Worm (Caenorhabditis elegans): Measurements from ENCODE around the gene F10C1.1.
"Not testable (repeated sequence)": the region's sequence is repeated elsewhere in the genome, so short reads cannot be mapped to it uniquely, and the experiment has no call there.

F10C1.1 gene

DNA sequence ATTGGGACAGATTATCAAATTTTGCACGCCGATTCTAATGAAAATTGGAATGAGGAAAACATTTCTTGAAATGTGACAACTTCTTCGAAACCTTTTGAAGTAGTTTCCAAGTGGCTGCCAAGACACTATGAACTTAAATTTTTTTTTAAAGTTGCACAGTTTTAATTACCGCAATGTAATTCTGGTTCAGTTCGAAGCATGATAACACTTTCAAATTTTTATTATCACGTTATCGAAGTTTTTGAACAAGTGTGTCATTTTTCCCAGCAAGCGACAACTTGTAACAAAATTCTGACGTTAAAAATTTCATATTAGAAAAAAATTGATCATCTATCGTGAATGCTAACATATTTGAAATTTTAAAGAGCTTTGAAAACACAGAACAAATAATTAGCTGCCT is 31.3 kb upstream of the F10C1.1 start:
- TF ChIP-seq ceh-36 (tag; optimal IDR thresholded peaks at IDR 0.05): no peak
- TF ChIP-seq hnd-1 (tag; optimal IDR thresholded peaks at IDR 0.05): no peak
- no peak for TF ChIP-seq hmbx-1 (tag; optimal IDR thresholded peaks at IDR 0.05)
- no peak for TF ChIP-seq tbx-11 (GFP tag; IDR thresholded peaks at IDR 0.05)
- no peak for TF ChIP-seq B0310.2 (tag; optimal IDR thresholded peaks at IDR 0.05)
- no peak for TF ChIP-seq ama-1 (optimal IDR thresholded peaks at IDR 0.05)
- TF ChIP-seq flt-1 (GFP tag; IDR thresholded peaks at IDR 0.05): no peak
- TF ChIP-seq tra-4 (tag; optimal IDR thresholded peaks at IDR 0.05): no peak
- no peak for TF ChIP-seq F13C5.2 (tag; optimal IDR thresholded peaks at IDR 0.05)
- no peak for TF ChIP-seq ceh-13 (GFP tag; optimal IDR thresholded peaks at IDR 0.05)

DNA sequence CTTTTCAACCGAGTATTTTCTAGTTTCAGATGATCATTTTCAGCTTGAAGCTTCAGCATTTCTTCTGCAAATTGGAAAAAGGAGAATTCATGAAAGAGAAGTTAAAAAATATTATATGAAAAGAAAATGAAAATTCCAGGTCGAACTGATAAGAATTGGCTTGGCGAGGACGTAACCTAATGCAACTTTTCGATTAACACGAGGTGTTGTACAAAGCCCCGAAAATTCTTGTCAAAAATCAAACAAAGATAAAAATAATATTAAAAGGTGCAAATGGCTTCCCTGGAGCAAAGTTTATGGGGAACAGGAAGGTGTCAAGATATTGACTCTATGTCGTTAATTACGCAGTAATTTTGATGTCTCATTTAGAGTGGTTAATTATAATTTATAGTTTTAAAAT is 29.7 kb upstream of the F10C1.1 start:
- TF ChIP-seq hmg-4 (GFP tag; optimal IDR thresholded peaks at IDR 0.05) (no peak), hnd-1 (tag; optimal IDR thresholded peaks at IDR 0.05) (no peak), B0310.2 (tag; optimal IDR thresholded peaks at IDR 0.05) (no peak), ceh-13 (GFP tag; optimal IDR thresholded peaks at IDR 0.05) (no peak), aly-1 (tag; optimal IDR thresholded peaks at IDR 0.05) (no peak), tra-4 (tag; optimal IDR thresholded peaks at IDR 0.05) (no peak)

DNA sequence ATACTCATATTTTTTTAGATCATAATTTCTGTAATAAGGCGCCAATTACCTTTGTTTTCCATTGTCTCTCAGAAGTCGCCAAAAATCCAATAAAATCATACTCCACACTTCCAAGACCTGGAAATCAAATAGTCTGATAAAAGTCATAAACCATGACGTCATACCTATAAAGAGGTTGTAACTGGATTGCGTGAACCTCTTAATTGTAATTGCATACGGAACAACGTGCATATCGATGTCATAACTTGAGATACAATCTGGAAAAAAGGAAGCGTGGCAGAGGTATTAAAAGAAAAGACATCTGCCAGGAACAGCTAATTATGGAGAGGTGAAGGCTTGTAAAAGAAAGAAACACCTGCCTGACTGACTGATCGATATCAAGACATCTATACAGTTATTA is 28.9 kb upstream of the F10C1.1 start, which contains the start of gene F10C1.9:
TSS of gene F10C1.9 (minus strand) at position 197 of the 400 bp plus-strand sequence.
- TF ChIP-seq flt-1 (GFP tag; IDR thresholded peaks at IDR 0.05) (no peak), pes-1 (GFP tag; IDR thresholded peaks at IDR 0.05) (no peak)

DNA sequence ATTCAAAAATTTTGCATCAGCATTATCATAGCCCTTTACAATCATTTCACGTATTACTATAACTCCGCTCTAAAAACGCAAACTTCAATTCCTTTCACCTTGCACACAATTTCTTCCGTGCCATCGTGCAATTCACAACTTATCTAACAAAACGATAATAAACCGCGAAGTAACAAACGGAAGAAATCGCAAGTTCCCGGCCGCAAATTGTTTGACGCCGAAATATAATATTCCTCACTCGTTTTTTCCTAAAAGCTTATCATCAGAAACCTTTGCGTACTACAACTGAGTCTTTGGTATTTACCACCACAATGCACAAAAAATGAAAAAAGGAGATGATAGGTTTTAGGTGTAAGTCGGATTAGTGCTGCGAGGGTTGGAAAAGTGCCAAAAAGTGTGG is 26.7 kb upstream of the F10C1.1 start:
- no peak for TF ChIP-seq hmbx-1 (tag; optimal IDR thresholded peaks at IDR 0.05)
- no peak for TF ChIP-seq pes-1 (GFP tag; IDR thresholded peaks at IDR 0.05)
- no peak for TF ChIP-seq B0310.2 (tag; optimal IDR thresholded peaks at IDR 0.05)
- no peak for TF ChIP-seq hmg-4 (GFP tag; optimal IDR thresholded peaks at IDR 0.05)
- no peak for TF ChIP-seq tra-4 (tag; optimal IDR thresholded peaks at IDR 0.05)
- TF ChIP-seq ama-1 (optimal IDR thresholded peaks at IDR 0.05): no peak
- no peak for TF ChIP-seq sea-1 (GFP tag; conservative IDR thresholded peaks at IDR 0.05)
- TF ChIP-seq ceh-13 (GFP tag; optimal IDR thresholded peaks at IDR 0.05): no peak

DNA sequence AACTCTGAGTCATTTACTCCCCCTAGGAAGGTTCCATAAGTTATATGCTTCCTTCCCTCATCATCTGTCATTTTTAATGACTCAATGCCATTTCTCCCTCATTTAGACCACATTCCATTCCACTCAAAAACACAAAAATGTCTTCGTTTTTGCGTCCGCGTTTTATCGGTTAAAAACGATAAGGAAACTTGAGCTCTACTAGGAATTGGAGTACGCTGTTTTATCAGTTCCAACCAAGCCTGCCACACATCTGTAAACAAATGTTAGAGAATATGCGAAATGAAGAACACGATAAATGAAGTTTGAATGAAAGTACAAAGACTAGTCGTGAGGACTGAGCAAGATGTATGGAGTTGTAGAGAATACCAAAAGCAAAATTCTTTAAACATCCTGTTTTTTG is 25.6 kb upstream of the F10C1.1 start:
- no peak for TF ChIP-seq B0310.2 (tag; optimal IDR thresholded peaks at IDR 0.05)
- no peak for TF ChIP-seq pes-1 (GFP tag; IDR thresholded peaks at IDR 0.05)
- TF ChIP-seq hmbx-1 (tag; optimal IDR thresholded peaks at IDR 0.05): no peak
- no peak for TF ChIP-seq tra-4 (tag; optimal IDR thresholded peaks at IDR 0.05)
- no peak for TF ChIP-seq ets-7 (tag; optimal IDR thresholded peaks at IDR 0.05)
- TF ChIP-seq F13C5.2 (tag; optimal IDR thresholded peaks at IDR 0.05): no peak
- TF ChIP-seq sea-1 (GFP tag; conservative IDR thresholded peaks at IDR 0.05): no peak
- no peak for TF ChIP-seq hnd-1 (tag; optimal IDR thresholded peaks at IDR 0.05)
- no peak for TF ChIP-seq ama-1 (optimal IDR thresholded peaks at IDR 0.05)
- no peak for TF ChIP-seq flt-1 (GFP tag; IDR thresholded peaks at IDR 0.05)
- TF ChIP-seq aly-1 (tag; optimal IDR thresholded peaks at IDR 0.05): no peak
- TF ChIP-seq scrt-1 (GFP tag; IDR thresholded peaks at IDR 0.05): no peak

DNA sequence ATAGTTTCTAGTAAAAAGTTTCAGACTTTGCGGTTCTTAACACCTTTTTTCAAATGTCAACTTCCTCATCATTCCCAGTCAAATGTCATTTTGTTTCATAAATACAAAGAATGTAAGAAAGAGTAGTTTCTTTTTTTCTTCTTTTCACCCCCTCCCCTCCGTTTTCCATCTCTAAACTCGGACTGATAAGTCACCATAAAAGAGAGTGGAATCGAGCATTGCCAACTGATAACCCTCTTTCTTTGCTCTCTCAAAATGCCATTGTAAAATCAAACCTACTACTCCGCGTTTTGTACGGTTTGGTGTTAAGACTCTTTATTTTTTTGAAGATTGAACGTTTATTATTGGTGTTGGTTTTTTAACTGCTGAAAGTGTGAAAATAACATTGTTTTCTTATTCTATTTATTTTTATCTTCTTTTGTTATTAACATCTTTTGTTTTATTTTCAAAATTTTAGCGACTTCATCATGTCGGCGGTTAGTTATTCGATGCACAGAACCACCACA is 24.2 kb upstream of the F10C1.1 start, which contains the start of gene ifb-2:
TSS of gene ifb-2 (plus strand) at position 456 of the 506 bp plus-strand sequence.
- no peak for TF ChIP-seq hmg-4 (GFP tag; optimal IDR thresholded peaks at IDR 0.05)
- TF ChIP-seq ets-7 (tag; optimal IDR thresholded peaks at IDR 0.05): no peak
- no peak for TF ChIP-seq hnd-1 (tag; optimal IDR thresholded peaks at IDR 0.05)
- no peak for TF ChIP-seq B0310.2 (tag; optimal IDR thresholded peaks at IDR 0.05)
- no peak for TF ChIP-seq ceh-36 (tag; optimal IDR thresholded peaks at IDR 0.05)
- no peak for TF ChIP-seq tra-4 (tag; optimal IDR thresholded peaks at IDR 0.05)
- no peak for TF ChIP-seq hmbx-1 (tag; optimal IDR thresholded peaks at IDR 0.05)
- no peak for TF ChIP-seq sea-1 (GFP tag; conservative IDR thresholded peaks at IDR 0.05)
- TF ChIP-seq ceh-13 (GFP tag; optimal IDR thresholded peaks at IDR 0.05): no peak
- TF ChIP-seq scrt-1 (GFP tag; IDR thresholded peaks at IDR 0.05): no peak
- no peak for TF ChIP-seq tbx-11 (GFP tag; IDR thresholded peaks at IDR 0.05)
- TF ChIP-seq tbx-37 (GFP tag; conservative IDR thresholded peaks at IDR 0.05): no peak
- no peak for TF ChIP-seq ama-1 (optimal IDR thresholded peaks at IDR 0.05)
- TF ChIP-seq pes-1 (GFP tag; IDR thresholded peaks at IDR 0.05): no peak
- no peak for TF ChIP-seq F13C5.2 (tag; optimal IDR thresholded peaks at IDR 0.05)

- no peak for TF ChIP-seq pes-1 (GFP tag; IDR thresholded peaks at IDR 0.05)
- no peak for TF ChIP-seq aly-1 (tag; optimal IDR thresholded peaks at IDR 0.05)
- TF ChIP-seq ceh-36 (tag; optimal IDR thresholded peaks at IDR 0.05): no peak
- no peak for TF ChIP-seq tbx-11 (GFP tag; IDR thresholded peaks at IDR 0.05)
- no peak for TF ChIP-seq ets-7 (tag; optimal IDR thresholded peaks at IDR 0.05)
- no peak for TF ChIP-seq hmg-4 (GFP tag; optimal IDR thresholded peaks at IDR 0.05)
- TF ChIP-seq sea-1 (GFP tag; conservative IDR thresholded peaks at IDR 0.05): no peak
- TF ChIP-seq tbx-37 (GFP tag; conservative IDR thresholded peaks at IDR 0.05): no peak
- no peak for TF ChIP-seq hmbx-1 (tag; optimal IDR thresholded peaks at IDR 0.05)
- TF ChIP-seq F13C5.2 (tag; optimal IDR thresholded peaks at IDR 0.05): no peak
Observed at ce11 chrII:5751353-5751752, 22.7 kb upstream of the F10C1.1 start.

- no peak for TF ChIP-seq ets-7 (tag; optimal IDR thresholded peaks at IDR 0.05)
- TF ChIP-seq pes-1 (GFP tag; IDR thresholded peaks at IDR 0.05): no peak
- TF ChIP-seq ceh-13 (GFP tag; optimal IDR thresholded peaks at IDR 0.05): no peak
Observed at ce11 chrII:5754168-5754567, 19.9 kb upstream of the F10C1.1 start, which contains the start of gene F10C1.8. Gene F10C1.8, plus strand, starts transcription at chrII:5754468.

DNA sequence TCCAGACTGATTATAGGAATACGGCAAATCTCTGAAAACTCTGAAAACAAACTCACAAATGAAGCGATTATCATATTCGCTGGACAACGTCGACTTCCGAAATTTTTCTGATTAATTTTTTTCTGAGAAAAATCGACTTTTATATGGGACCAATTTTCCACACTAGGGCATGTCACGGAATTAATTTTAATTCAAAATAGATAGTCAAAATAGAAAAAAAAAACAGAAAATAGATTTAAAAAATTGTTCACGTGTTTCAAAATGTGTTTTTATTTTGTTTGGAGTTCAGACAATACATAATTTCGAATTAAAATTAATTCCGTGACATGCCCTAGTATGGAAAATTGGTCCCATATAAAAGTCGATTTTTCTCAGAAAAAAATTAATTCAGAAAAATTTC is 16.4 kb upstream of the F10C1.1 start, which contains the start of the genes F10C1.3 and F10C1.23:
TSS of gene F10C1.3 (minus strand) at position 101 of the 400 bp plus-strand sequence.
TSS of gene F10C1.23 (plus strand) at position 385 of the 400 bp plus-strand sequence.
- TF ChIP-seq aly-1 (tag; optimal IDR thresholded peaks at IDR 0.05); tbx-11 (GFP tag; IDR thresholded peaks at IDR 0.05); ceh-13 (GFP tag; optimal IDR thresholded peaks at IDR 0.05): not testable (repeated sequence)

Measured in whole organism, early embryonic.